Worm (Caenorhabditis elegans) whole organism, L2 larva: ENCODE results near the gene F23B12.1.

Experiments
- C34F6.9 ChIP-seq: fragments of 150-350 bp; optimal IDR thresholded peaks from 2 replicates; lab custom pipeline; 2014; ENCODE audit warnings: missing biosample characterization, missing genetic modification characterization
- F13H6.1 ChIP-seq: sonication (generic microtip); optimal IDR thresholded peaks from 2 replicates; lab custom pipeline; 2016; ENCODE audit warnings: missing genetic modification characterization, missing compliant biosample characterization
- R02D3.7 ChIP-seq: fragments of 150-350 bp; optimal IDR thresholded peaks from 2 replicates; lab custom pipeline; 2014; ENCODE audit warnings: missing biosample characterization, missing genetic modification characterization
- Y55F3AM.14 ChIP-seq: fragments of 200-800 bp; sonication (Bioruptor generic); optimal IDR thresholded peaks from 2 replicates; lab custom pipeline; 2018; ENCODE audit warnings: mild to moderate bottlenecking, missing genetic modification characterization, missing compliant biosample characterization
- ZK546.5 ChIP-seq: sonication (generic microtip); optimal IDR thresholded peaks from 2 replicates; lab custom pipeline; 2017; ENCODE audit warnings: missing biosample characterization, missing genetic modification characterization
- alr-1 ChIP-seq: fragments of 150-350 bp; optimal IDR thresholded peaks from 2 replicates; lab custom pipeline; 2014; ENCODE audit warnings: missing biosample characterization, missing genetic modification characterization
- aly-2 ChIP-seq: fragments of 150-350 bp; optimal IDR thresholded peaks from 2 replicates; lab custom pipeline; 2014; ENCODE audit warnings: missing biosample characterization, missing genetic modification characterization
- ama-1 ChIP-seq: fragments of 150-350 bp; optimal IDR thresholded peaks from 2 replicates; lab custom pipeline; 2018; ENCODE audit warnings: inconsistent platforms
- blmp-1 ChIP-seq: sonication (generic microtip); optimal IDR thresholded peaks from 2 replicates; lab custom pipeline; 2017; ENCODE audit warnings: missing genetic modification characterization, mild to moderate bottlenecking, missing compliant biosample characterization, antibody characterized with exemption, moderate library complexity; ENCODE audit not compliant: insufficient read depth
- ceh-82 ChIP-seq: fragments of 150-350 bp; optimal IDR thresholded peaks from 2 replicates; lab custom pipeline; 2014; ENCODE audit warnings: missing biosample characterization, missing genetic modification characterization
- crh-2 ChIP-seq: sonication (generic microtip); optimal IDR thresholded peaks from 2 replicates; lab custom pipeline; 2017; ENCODE audit warnings: missing biosample characterization, missing genetic modification characterization
- dmd-4 ChIP-seq: sonication (generic microtip); optimal IDR thresholded peaks from 2 replicates; lab custom pipeline; 2017; ENCODE audit warnings: missing biosample characterization, missing genetic modification characterization
- egl-27 ChIP-seq: sonication (generic microtip); optimal IDR thresholded peaks from 3 replicates; lab custom pipeline; 2017; ENCODE audit warnings: missing biosample characterization, missing genetic modification reagents, missing genetic modification characterization
- elt-1 ChIP-seq: fragments of 150-350 bp; optimal IDR thresholded peaks from 2 replicates; lab custom pipeline; 2014; ENCODE audit warnings: missing biosample characterization, missing genetic modification characterization
- gmeb-1 ChIP-seq: fragments of 150-350 bp; optimal IDR thresholded peaks from 2 replicates; lab custom pipeline; 2014; ENCODE audit warnings: missing biosample characterization, missing genetic modification characterization
- lin-11 ChIP-seq: fragments of 150-350 bp; sonication (generic microtip); optimal IDR thresholded peaks from 2 replicates; lab custom pipeline; 2014; ENCODE audit warnings: missing biosample characterization, missing genetic modification characterization, inconsistent platforms, mixed read lengths
- lin-13 ChIP-seq: fragments of 150-350 bp; optimal IDR thresholded peaks from 2 replicates; lab custom pipeline; 2014; ENCODE audit warnings: missing biosample characterization, missing genetic modification reagents, missing genetic modification characterization
- lin-39 ChIP-seq: fragments of 150-350 bp; optimal IDR thresholded peaks from 2 replicates; lab custom pipeline; 2014; ENCODE audit warnings: missing biosample characterization, missing genetic modification reagents, missing genetic modification characterization
- lsy-2 ChIP-seq, 2 experiments: fragments of 150-350 bp in 1 of 2; sonication (generic microtip) in 1 of 2; optimal IDR thresholded peaks; 2 replicates each; lab custom pipeline; 2014 to 2017; ENCODE audit warnings: missing biosample characterization in 2 of 2, missing genetic modification characterization in 2 of 2
- mab-5 ChIP-seq: fragments of 150-350 bp; optimal IDR thresholded peaks from 2 replicates; lab custom pipeline; 2014; ENCODE audit warnings: missing biosample characterization, missing genetic modification characterization
- mbf-1 ChIP-seq: sonication (generic microtip); optimal IDR thresholded peaks from 2 replicates; lab custom pipeline; 2017; ENCODE audit warnings: missing biosample characterization, missing genetic modification characterization
- nhr-10 ChIP-seq: sonication (generic microtip); optimal IDR thresholded peaks from 2 replicates; lab custom pipeline; 2017; ENCODE audit warnings: missing biosample characterization, missing genetic modification characterization
- nhr-12 ChIP-seq: fragments of 150-350 bp; optimal IDR thresholded peaks from 2 replicates; lab custom pipeline; 2014; ENCODE audit warnings: missing biosample characterization, missing genetic modification characterization
- nhr-129 ChIP-seq: fragments of 150-350 bp; optimal IDR thresholded peaks from 2 replicates; lab custom pipeline; 2014; ENCODE audit warnings: missing biosample characterization, missing genetic modification characterization
- nhr-21 ChIP-seq: fragments of 150-350 bp; optimal IDR thresholded peaks from 2 replicates; lab custom pipeline; 2014; ENCODE audit warnings: missing biosample characterization, missing genetic modification characterization
- nhr-23 ChIP-seq: fragments of 150-350 bp; optimal IDR thresholded peaks from 2 replicates; lab custom pipeline; 2014; ENCODE audit warnings: missing biosample characterization, missing genetic modification reagents, missing genetic modification characterization
- nhr-237 ChIP-seq: fragments of 150-350 bp; optimal IDR thresholded peaks from 2 replicates; lab custom pipeline; 2014; ENCODE audit warnings: missing biosample characterization, missing genetic modification characterization
- nhr-6 ChIP-seq: fragments of 150-350 bp; optimal IDR thresholded peaks from 2 replicates; lab custom pipeline; 2014; ENCODE audit warnings: missing biosample characterization, missing genetic modification characterization
- nhr-77 ChIP-seq: fragments of 150-350 bp; optimal IDR thresholded peaks from 2 replicates; lab custom pipeline; 2014; ENCODE audit warnings: missing biosample characterization, missing genetic modification characterization
- peb-1 ChIP-seq: fragments of 150-350 bp; optimal IDR thresholded peaks from 2 replicates; lab custom pipeline; 2014; ENCODE audit warnings: missing biosample characterization, missing genetic modification characterization
- sem-4 ChIP-seq: fragments of 150-350 bp; optimal IDR thresholded peaks from 2 replicates; lab custom pipeline; 2014; ENCODE audit warnings: missing biosample characterization, missing genetic modification reagents, missing genetic modification characterization
- skn-1 ChIP-seq: sonication (generic microtip); optimal IDR thresholded peaks from 2 replicates; lab custom pipeline; 2017; ENCODE audit warnings: missing biosample characterization, missing genetic modification characterization
- sma-9 ChIP-seq, 2 experiments: fragments of 150-350 bp in 1 of 2; sonication (generic microtip) in 1 of 2; optimal IDR thresholded peaks; 2 replicates each; lab custom pipeline; 2014 to 2016; ENCODE audit warnings: missing genetic modification characterization in 2 of 2, mild to moderate bottlenecking in 1 of 2, missing biosample characterization in 1 of 2, missing compliant biosample characterization in 1 of 2, missing genetic modification reagents in 1 of 2, moderate library complexity in 1 of 2
- snpc-4 ChIP-seq: fragments of 150-350 bp; optimal IDR thresholded peaks from 2 replicates; lab custom pipeline; 2014; ENCODE audit warnings: missing biosample characterization, missing genetic modification characterization
- unc-39 ChIP-seq: fragments of 150-350 bp; optimal IDR thresholded peaks from 2 replicates; lab custom pipeline; 2014; ENCODE audit warnings: missing biosample characterization, missing genetic modification characterization
- unc-62 ChIP-seq: fragments of 150-350 bp; optimal IDR thresholded peaks from 2 replicates; lab custom pipeline; 2014; ENCODE audit warnings: missing biosample characterization, missing genetic modification reagents, missing genetic modification characterization
- ztf-11 ChIP-seq: sonication (generic microtip); optimal IDR thresholded peaks from 2 replicates; lab custom pipeline; 2017; ENCODE audit warnings: missing biosample characterization, missing genetic modification characterization
- ztf-4 ChIP-seq: fragments of 150-350 bp; optimal IDR thresholded peaks from 2 replicates; lab custom pipeline; 2014; ENCODE audit warnings: missing biosample characterization, missing genetic modification characterization

The F23B12.1 gene

ce11 chrV:14426013-14426412 lies 3.0 kb upstream of the F23B12.1 start:
- TF ChIP-seq nhr-237 (tag; lab: Kevin White, UChicago) (no peak), ztf-11 (tag; lab: Kevin White, UChicago) (no peak), snpc-4 (tag; lab: Kevin White, UChicago) (no peak), crh-2 (tag; lab: Kevin White, UChicago) (no peak), nhr-21 (tag; lab: Kevin White, UChicago) (no peak), alr-1 (tag; lab: Kevin White, UChicago) (no peak), peb-1 (no peak), lin-13 (GFP tag; lab: Kevin White, UChicago) (no peak), unc-39 (tag; lab: Kevin White, UChicago) (no peak), Y55F3AM.14 (GFP tag; lab: Kevin White, UChicago) (no peak)

DNA sequence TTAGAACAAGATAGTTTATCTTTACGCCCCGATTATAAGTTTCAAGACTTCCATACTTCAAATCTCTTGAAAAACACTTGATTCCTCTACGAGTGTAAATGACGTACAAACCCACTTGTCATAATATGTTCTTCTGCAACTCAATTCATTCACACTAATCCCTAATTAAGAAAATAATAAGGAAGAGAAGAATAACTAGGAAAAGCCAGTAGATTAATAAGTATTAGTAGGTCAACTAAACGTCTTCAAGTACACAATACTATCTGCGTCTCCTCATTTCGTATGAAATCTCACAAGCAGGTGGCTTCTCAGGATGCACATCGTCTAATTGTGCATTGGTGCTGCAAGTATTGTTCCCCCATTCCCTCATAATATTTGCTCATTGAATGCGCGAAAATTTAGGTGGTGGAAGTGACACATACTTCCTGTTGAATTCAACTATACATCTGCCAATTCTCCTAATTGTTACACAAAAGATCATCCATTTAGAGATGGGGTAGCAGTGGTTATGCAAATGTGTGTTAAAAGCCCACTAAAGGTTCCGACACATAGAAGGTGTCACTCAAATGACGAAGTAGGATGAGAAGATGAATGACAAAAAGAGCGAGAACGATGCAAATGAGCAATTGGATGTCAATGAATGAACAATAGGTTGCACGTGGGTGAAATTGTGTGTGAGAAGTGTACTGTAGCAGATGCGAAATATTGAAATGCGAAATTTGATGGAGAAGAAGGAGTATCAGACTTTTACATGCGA lies 1.7 kb upstream of the F23B12.1 start:
- no peak for TF ChIP-seq egl-27 (tag; lab: Kevin White, UChicago)
- no peak for TF ChIP-seq ama-1 (lab: Kevin White, UChicago)
- TF ChIP-seq elt-1 (tag; lab: Kevin White, UChicago): no peak
- no peak for TF ChIP-seq gmeb-1 (tag; lab: Kevin White, UChicago)
- TF ChIP-seq ceh-82 (tag; lab: Kevin White, UChicago): no peak
- TF ChIP-seq unc-62 (GFP tag; lab: Kevin White, UChicago): no peak
- TF ChIP-seq lin-13 (GFP tag; lab: Kevin White, UChicago): no peak
- no peak for TF ChIP-seq crh-2 (tag; lab: Kevin White, UChicago)
- no peak for TF ChIP-seq dmd-4 (tag; lab: Kevin White, UChicago)
- TF ChIP-seq ZK546.5 (tag; lab: Kevin White, UChicago): no peak
- no peak for TF ChIP-seq mbf-1

- TF ChIP-seq aly-2 (tag; lab: Kevin White, UChicago) (no peak), unc-39 (tag; lab: Kevin White, UChicago) (no peak), ztf-11 (tag; lab: Kevin White, UChicago) (no peak), crh-2 (tag; lab: Kevin White, UChicago) (no peak), nhr-21 (tag; lab: Kevin White, UChicago) (no peak), elt-1 (tag; lab: Kevin White, UChicago) (no peak), nhr-6 (tag; lab: Kevin White, UChicago) (no peak), lin-11 (tag; lab: Kevin White, UChicago) (no peak), R02D3.7 (tag; lab: Kevin White, UChicago) (no peak), lin-39 (tag; lab: Kevin White, UChicago) (no peak), C34F6.9 (no peak), sem-4 (tag; lab: Kevin White, UChicago) (no peak), alr-1 (tag; lab: Kevin White, UChicago) (no peak), nhr-12 (tag; lab: Kevin White, UChicago) (no peak), lin-13 (GFP tag; lab: Kevin White, UChicago) (no peak), ama-1 (lab: Kevin White, UChicago) (no peak)
Measured at ce11 chrV:14432259-14432658, 3.3 kb downstream of the F23B12.1 start, which contains the start of gene egl-1. Gene egl-1, minus strand, starts transcription at chrV:14432359.

DNA sequence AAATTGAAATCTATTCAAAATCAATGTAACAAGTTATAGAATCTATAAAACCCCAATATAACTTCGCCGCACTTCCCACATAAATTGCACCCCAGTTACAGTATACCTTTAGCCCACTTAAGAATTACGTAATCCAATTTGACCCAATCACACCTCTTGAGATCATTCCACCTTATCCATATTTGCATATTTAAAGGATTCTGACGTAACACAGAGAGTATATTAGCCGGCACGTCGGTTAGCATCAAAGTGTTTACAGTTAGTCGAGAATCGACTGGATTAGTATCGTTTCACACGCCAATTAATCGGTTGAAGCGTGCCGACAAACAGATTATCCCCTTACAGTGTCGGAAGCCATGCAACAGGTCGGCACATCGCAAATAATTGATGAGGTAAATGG lies 4.6 kb downstream of the F23B12.1 start:
- TF ChIP-seq nhr-10 (tag; lab: Kevin White, UChicago): no peak
- no peak for TF ChIP-seq ama-1 (lab: Kevin White, UChicago)
- TF ChIP-seq alr-1 (tag; lab: Kevin White, UChicago): no peak
- TF ChIP-seq ztf-11 (tag; lab: Kevin White, UChicago): no peak
- no peak for TF ChIP-seq ztf-4 (tag; lab: Kevin White, UChicago)
- TF ChIP-seq skn-1: no peak
- TF ChIP-seq lsy-2 (tag; optimal IDR thresholded peaks at IDR 0.05; lab: Kevin White, UChicago): no peak
- no peak for TF ChIP-seq dmd-4 (tag; lab: Kevin White, UChicago)
- no peak for TF ChIP-seq nhr-23 (tag; lab: Kevin White, UChicago)
- TF ChIP-seq sem-4 (tag; lab: Kevin White, UChicago): no peak
- no peak for TF ChIP-seq mab-5
- no peak for TF ChIP-seq blmp-1
- TF ChIP-seq lin-13 (GFP tag; lab: Kevin White, UChicago): no peak
- TF ChIP-seq nhr-77 (tag; lab: Kevin White, UChicago): no peak
- TF ChIP-seq lin-39 (tag; lab: Kevin White, UChicago): no peak
- no peak for TF ChIP-seq sma-9 (GFP tag; optimal IDR thresholded peaks at IDR 0.05; lab: Kevin White, UChicago)
- TF ChIP-seq sma-9 (tag; optimal IDR thresholded peaks at IDR 0.05; lab: Kevin White, UChicago): no peak
- no peak for TF ChIP-seq F13H6.1 (tag; lab: Kevin White, UChicago)
- no peak for TF ChIP-seq nhr-237 (tag; lab: Kevin White, UChicago)
- no peak for TF ChIP-seq nhr-129 (tag; lab: Kevin White, UChicago)
